Worm (Caenorhabditis elegans) whole organism, L2 larva: ENCODE data around the gene dnj-25.

Experiments
- C34F6.9 ChIP-seq: fragments of 150-350 bp; optimal IDR thresholded peaks from 2 replicates; lab custom pipeline; 2014; ENCODE audit warnings: missing biosample characterization, missing genetic modification characterization
- F13H6.1 ChIP-seq: sonication (generic microtip); optimal IDR thresholded peaks from 2 replicates; lab custom pipeline; 2016; ENCODE audit warnings: missing genetic modification characterization, missing compliant biosample characterization
- Y55F3AM.14 ChIP-seq: fragments of 200-800 bp; sonication (Bioruptor generic); optimal IDR thresholded peaks from 2 replicates; lab custom pipeline; 2018; ENCODE audit warnings: mild to moderate bottlenecking, missing genetic modification characterization, missing compliant biosample characterization
- ZK546.5 ChIP-seq: sonication (generic microtip); optimal IDR thresholded peaks from 2 replicates; lab custom pipeline; 2017; ENCODE audit warnings: missing biosample characterization, missing genetic modification characterization
- alr-1 ChIP-seq: fragments of 150-350 bp; optimal IDR thresholded peaks from 2 replicates; lab custom pipeline; 2014; ENCODE audit warnings: missing biosample characterization, missing genetic modification characterization
- aly-2 ChIP-seq: fragments of 150-350 bp; optimal IDR thresholded peaks from 2 replicates; lab custom pipeline; 2014; ENCODE audit warnings: missing biosample characterization, missing genetic modification characterization
- ama-1 ChIP-seq: fragments of 150-350 bp; optimal IDR thresholded peaks from 2 replicates; lab custom pipeline; 2018; ENCODE audit warnings: inconsistent platforms
- blmp-1 ChIP-seq: sonication (generic microtip); optimal IDR thresholded peaks from 2 replicates; lab custom pipeline; 2017; ENCODE audit warnings: missing genetic modification characterization, mild to moderate bottlenecking, missing compliant biosample characterization, antibody characterized with exemption, moderate library complexity; ENCODE audit not compliant: insufficient read depth
- ceh-16 ChIP-seq: fragments of 150-350 bp; optimal IDR thresholded peaks from 2 replicates; lab custom pipeline; 2014; ENCODE audit warnings: missing biosample characterization, missing genetic modification characterization
- ceh-82 ChIP-seq: fragments of 150-350 bp; optimal IDR thresholded peaks from 2 replicates; lab custom pipeline; 2014; ENCODE audit warnings: missing biosample characterization, missing genetic modification characterization
- crh-2 ChIP-seq: sonication (generic microtip); optimal IDR thresholded peaks from 2 replicates; lab custom pipeline; 2017; ENCODE audit warnings: missing biosample characterization, missing genetic modification characterization
- dmd-4 ChIP-seq: sonication (generic microtip); optimal IDR thresholded peaks from 2 replicates; lab custom pipeline; 2017; ENCODE audit warnings: missing biosample characterization, missing genetic modification characterization
- egl-27 ChIP-seq: sonication (generic microtip); optimal IDR thresholded peaks from 3 replicates; lab custom pipeline; 2017; ENCODE audit warnings: missing biosample characterization, missing genetic modification reagents, missing genetic modification characterization
- elt-1 ChIP-seq: fragments of 150-350 bp; optimal IDR thresholded peaks from 2 replicates; lab custom pipeline; 2014; ENCODE audit warnings: missing biosample characterization, missing genetic modification characterization
- elt-3 ChIP-seq: sonication (generic microtip); optimal IDR thresholded peaks from 2 replicates; lab custom pipeline; 2017; ENCODE audit warnings: missing biosample characterization, missing genetic modification characterization
- fos-1 ChIP-seq: fragments of 150-350 bp; optimal IDR thresholded peaks from 2 replicates; lab custom pipeline; 2014; ENCODE audit warnings: missing biosample characterization, missing genetic modification characterization
- gmeb-1 ChIP-seq: fragments of 150-350 bp; optimal IDR thresholded peaks from 2 replicates; lab custom pipeline; 2014; ENCODE audit warnings: missing biosample characterization, missing genetic modification characterization
- lin-11 ChIP-seq: fragments of 150-350 bp; sonication (generic microtip); optimal IDR thresholded peaks from 2 replicates; lab custom pipeline; 2014; ENCODE audit warnings: missing biosample characterization, missing genetic modification characterization, inconsistent platforms, mixed read lengths
- lin-13 ChIP-seq: fragments of 150-350 bp; optimal IDR thresholded peaks from 2 replicates; lab custom pipeline; 2014; ENCODE audit warnings: missing biosample characterization, missing genetic modification reagents, missing genetic modification characterization
- lin-39 ChIP-seq: fragments of 150-350 bp; optimal IDR thresholded peaks from 2 replicates; lab custom pipeline; 2014; ENCODE audit warnings: missing biosample characterization, missing genetic modification reagents, missing genetic modification characterization
- lsy-2 ChIP-seq, 2 experiments: fragments of 150-350 bp in 1 of 2; sonication (generic microtip) in 1 of 2; optimal IDR thresholded peaks; 2 replicates each; lab custom pipeline; 2014 to 2017; ENCODE audit warnings: missing biosample characterization in 2 of 2, missing genetic modification characterization in 2 of 2
- mab-5 ChIP-seq: fragments of 150-350 bp; optimal IDR thresholded peaks from 2 replicates; lab custom pipeline; 2014; ENCODE audit warnings: missing biosample characterization, missing genetic modification characterization
- mbf-1 ChIP-seq: sonication (generic microtip); optimal IDR thresholded peaks from 2 replicates; lab custom pipeline; 2017; ENCODE audit warnings: missing biosample characterization, missing genetic modification characterization
- mdl-1 ChIP-seq, 2 experiments: fragments of 150-350 bp in 1 of 2; sonication (generic microtip) in 1 of 2; optimal IDR thresholded peaks; 2 replicates each; lab custom pipeline; 2017; ENCODE audit warnings: missing biosample characterization in 2 of 2, missing genetic modification characterization in 2 of 2
- nhr-10 ChIP-seq: sonication (generic microtip); optimal IDR thresholded peaks from 2 replicates; lab custom pipeline; 2017; ENCODE audit warnings: missing biosample characterization, missing genetic modification characterization
- nhr-12 ChIP-seq: fragments of 150-350 bp; optimal IDR thresholded peaks from 2 replicates; lab custom pipeline; 2014; ENCODE audit warnings: missing biosample characterization, missing genetic modification characterization
- nhr-129 ChIP-seq: fragments of 150-350 bp; optimal IDR thresholded peaks from 2 replicates; lab custom pipeline; 2014; ENCODE audit warnings: missing biosample characterization, missing genetic modification characterization
- nhr-21 ChIP-seq: fragments of 150-350 bp; optimal IDR thresholded peaks from 2 replicates; lab custom pipeline; 2014; ENCODE audit warnings: missing biosample characterization, missing genetic modification characterization
- nhr-237 ChIP-seq: fragments of 150-350 bp; optimal IDR thresholded peaks from 2 replicates; lab custom pipeline; 2014; ENCODE audit warnings: missing biosample characterization, missing genetic modification characterization
- nhr-25 ChIP-seq: fragments of 150-350 bp; sonication (generic microtip); optimal IDR thresholded peaks from 3 replicates; lab custom pipeline; 2014; ENCODE audit warnings: missing biosample characterization, missing genetic modification characterization
- nhr-6 ChIP-seq: fragments of 150-350 bp; optimal IDR thresholded peaks from 2 replicates; lab custom pipeline; 2014; ENCODE audit warnings: missing biosample characterization, missing genetic modification characterization
- nhr-77 ChIP-seq: fragments of 150-350 bp; optimal IDR thresholded peaks from 2 replicates; lab custom pipeline; 2014; ENCODE audit warnings: missing biosample characterization, missing genetic modification characterization
- peb-1 ChIP-seq: fragments of 150-350 bp; optimal IDR thresholded peaks from 2 replicates; lab custom pipeline; 2014; ENCODE audit warnings: missing biosample characterization, missing genetic modification characterization
- sem-4 ChIP-seq: fragments of 150-350 bp; optimal IDR thresholded peaks from 2 replicates; lab custom pipeline; 2014; ENCODE audit warnings: missing biosample characterization, missing genetic modification reagents, missing genetic modification characterization
- skn-1 ChIP-seq: sonication (generic microtip); optimal IDR thresholded peaks from 2 replicates; lab custom pipeline; 2017; ENCODE audit warnings: missing biosample characterization, missing genetic modification characterization
- sma-9 ChIP-seq, 2 experiments: fragments of 150-350 bp in 1 of 2; sonication (generic microtip) in 1 of 2; optimal IDR thresholded peaks; 2 replicates each; lab custom pipeline; 2014 to 2016; ENCODE audit warnings: missing genetic modification characterization in 2 of 2, mild to moderate bottlenecking in 1 of 2, missing biosample characterization in 1 of 2, missing compliant biosample characterization in 1 of 2, missing genetic modification reagents in 1 of 2, moderate library complexity in 1 of 2
- snpc-4 ChIP-seq: fragments of 150-350 bp; optimal IDR thresholded peaks from 2 replicates; lab custom pipeline; 2014; ENCODE audit warnings: missing biosample characterization, missing genetic modification characterization
- unc-39 ChIP-seq: fragments of 150-350 bp; optimal IDR thresholded peaks from 2 replicates; lab custom pipeline; 2014; ENCODE audit warnings: missing biosample characterization, missing genetic modification characterization
- unc-55 ChIP-seq: fragments of 150-350 bp; sonication (generic microtip); optimal IDR thresholded peaks from 3 replicates; lab custom pipeline; 2014; ENCODE audit warnings: missing biosample characterization, missing genetic modification reagents, missing genetic modification characterization
- unc-62 ChIP-seq: fragments of 150-350 bp; optimal IDR thresholded peaks from 2 replicates; lab custom pipeline; 2014; ENCODE audit warnings: missing biosample characterization, missing genetic modification reagents, missing genetic modification characterization
- zag-1 ChIP-seq: fragments of 150-350 bp; optimal IDR thresholded peaks from 2 replicates; lab custom pipeline; 2014; ENCODE audit warnings: missing biosample characterization, missing genetic modification characterization
- ztf-1 ChIP-seq: fragments of 200-800 bp; sonication (Bioruptor generic); conservative IDR thresholded peaks from 2 replicates; pipeline ENCODE4 v1.3.6; 2022; ENCODE audit warnings: missing genetic modification characterization, missing compliant biosample characterization
- ztf-4 ChIP-seq: fragments of 150-350 bp; optimal IDR thresholded peaks from 2 replicates; lab custom pipeline; 2014; ENCODE audit warnings: missing biosample characterization, missing genetic modification characterization

dnj-25 gene

DNA sequence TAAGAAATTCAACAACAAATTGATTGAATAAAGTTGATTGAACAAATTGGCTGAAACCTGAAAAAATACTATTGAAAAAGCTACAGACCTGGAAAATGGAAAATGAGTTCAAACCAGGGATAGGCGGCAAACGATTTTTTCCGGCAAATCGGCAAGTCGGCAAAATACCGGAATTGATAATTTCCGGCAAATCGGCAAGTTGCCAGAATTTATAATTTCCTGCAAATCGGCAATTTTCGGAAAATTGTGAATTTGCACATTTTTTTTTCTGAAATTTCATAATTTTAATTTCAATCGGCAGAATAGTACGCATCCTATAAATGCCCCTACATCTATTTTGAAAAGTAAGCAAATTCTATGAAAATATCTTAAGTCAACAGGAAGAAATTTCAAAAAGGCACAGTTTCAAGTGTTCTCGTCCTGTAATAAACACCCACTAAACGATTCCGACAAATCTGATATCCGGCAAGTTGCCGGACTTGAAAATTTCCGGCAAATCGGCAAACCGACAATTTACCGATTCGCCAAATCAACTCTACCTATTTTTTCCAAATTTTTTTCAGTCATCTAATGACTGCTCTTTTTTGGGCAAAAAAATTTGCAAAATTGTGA is 27.2 kb downstream of the dnj-25 start:
- peak; percentile 12 for TF ChIP-seq ama-1
- TF ChIP-seq sem-4 (tag; lab: Kevin White, UChicago), result no peak
- no peak for TF ChIP-seq Y55F3AM.14 (GFP tag; lab: Kevin White, UChicago)
- no peak for TF ChIP-seq unc-62 (GFP tag; lab: Kevin White, UChicago)

DNA sequence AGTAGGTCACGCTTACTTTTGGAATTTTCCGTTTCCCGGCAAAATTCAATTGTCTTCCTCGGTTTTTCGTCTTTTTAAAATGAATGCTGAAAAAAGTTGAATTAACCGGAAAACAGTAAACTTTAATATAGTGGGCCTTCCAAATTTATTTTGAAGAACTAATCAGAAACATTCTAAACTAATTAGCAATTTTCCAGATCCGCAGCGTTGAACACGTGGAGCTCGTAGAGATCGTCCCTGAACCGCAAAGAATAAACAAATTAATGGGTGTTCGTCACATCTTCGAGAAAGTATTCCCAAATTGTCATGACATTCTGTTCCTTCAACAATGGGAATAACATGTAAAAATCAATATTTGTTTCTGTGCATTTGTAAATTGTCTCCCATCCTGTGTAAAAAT is 27.9 kb downstream of the dnj-25 start:
- TF ChIP-seq mdl-1 (tag; optimal IDR thresholded peaks at IDR 0.05; lab: Kevin White, UChicago) (no peak), sem-4 (tag; lab: Kevin White, UChicago) (peak; percentile 11)

DNA sequence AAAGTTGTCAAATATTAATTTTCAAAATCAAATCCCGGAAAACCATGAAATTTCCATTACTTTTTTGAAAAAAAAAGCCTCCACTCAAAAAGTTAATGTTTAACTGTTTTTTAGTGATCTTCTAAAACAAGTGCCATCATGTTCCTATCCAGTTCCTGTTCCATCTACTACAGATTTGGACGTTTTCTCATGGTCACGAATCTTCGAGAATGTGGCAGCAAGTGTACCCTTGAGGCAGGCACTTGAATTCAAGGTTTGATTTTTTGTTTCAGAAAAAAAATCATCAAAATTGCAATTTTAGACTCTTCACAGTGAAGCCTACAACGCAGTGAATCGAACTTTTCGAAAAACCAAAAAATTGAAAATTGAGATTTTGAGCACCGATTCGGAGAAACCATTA is 29.6 kb downstream of the dnj-25 start:
- TF ChIP-seq egl-27 (tag; lab: Kevin White, UChicago) (no peak), unc-39 (tag; lab: Kevin White, UChicago) (no peak), mbf-1 (tag; lab: Kevin White, UChicago) (no peak), ama-1 (no peak), snpc-4 (tag; lab: Kevin White, UChicago) (no peak), elt-1 (no peak), fos-1 (tag; lab: Kevin White, UChicago) (no peak), ZK546.5 (no peak), dmd-4 (no peak), sem-4 (tag; lab: Kevin White, UChicago) (no peak), zag-1 (tag; lab: Kevin White, UChicago) (no peak)

DNA sequence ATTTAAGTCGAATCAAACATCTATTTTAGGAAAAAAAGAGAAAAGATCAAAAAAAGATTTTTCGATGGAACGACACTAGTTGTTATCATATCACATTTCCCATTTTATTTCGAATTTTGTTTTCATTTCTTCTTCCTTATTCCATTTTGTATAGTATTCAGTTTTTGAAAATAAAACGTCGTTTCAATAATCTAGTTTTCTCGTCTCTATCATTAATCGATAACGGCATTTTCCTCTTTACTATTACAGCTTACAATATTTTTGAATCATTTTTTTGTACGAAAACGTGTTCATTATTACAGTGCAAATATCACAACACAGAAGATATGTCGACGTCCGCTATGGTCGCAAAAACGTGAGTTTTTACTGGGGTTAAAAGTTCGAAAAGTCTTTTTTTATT is 30.5 kb downstream of the dnj-25 start, which contains the start of gene Y44A6C.1:
TSS of gene Y44A6C.1 (plus strand) at position 301 of the 400 bp plus-strand sequence.
- peak; percentile 73 for TF ChIP-seq blmp-1 (tag; lab: Kevin White, UChicago)
- TF ChIP-seq unc-62 (GFP tag; lab: Kevin White, UChicago), result no peak

DNA sequence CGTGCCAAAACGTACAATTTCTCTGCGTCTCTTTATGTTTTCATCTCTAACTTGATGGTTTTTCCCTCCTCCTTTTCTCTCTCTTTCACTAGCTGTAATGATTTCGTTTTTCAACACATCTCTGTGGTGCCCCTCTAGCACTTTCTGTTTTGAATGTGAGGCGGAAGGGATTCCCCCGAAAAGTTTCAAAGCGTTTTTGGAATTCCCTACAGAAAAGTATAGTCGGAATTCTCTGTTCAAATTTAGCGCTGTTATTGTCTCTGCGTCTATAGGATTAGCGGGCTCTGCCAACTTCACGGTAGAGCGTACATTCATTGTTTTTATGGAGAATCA is 31.2 kb downstream of the dnj-25 start:
- TF ChIP-seq crh-2 (tag; lab: Kevin White, UChicago), result peak; percentile 68
- no peak for TF ChIP-seq lin-39 (tag; lab: Kevin White, UChicago)
- TF ChIP-seq unc-62 (GFP tag; lab: Kevin White, UChicago), result no peak
- no peak for TF ChIP-seq elt-1
- no peak for TF ChIP-seq nhr-21 (tag; lab: Kevin White, UChicago)
- TF ChIP-seq mbf-1 (tag; lab: Kevin White, UChicago), result no peak
- peak; percentile 59 for TF ChIP-seq unc-55 (GFP tag; lab: Kevin White, UChicago)
- peak; percentile 41 for TF ChIP-seq nhr-25 (tag; lab: Kevin White, UChicago)
- peak; percentile 29 for TF ChIP-seq F13H6.1 (tag; lab: Kevin White, UChicago)
- no peak for TF ChIP-seq lin-11 (tag; lab: Kevin White, UChicago)
- no peak for TF ChIP-seq ztf-1
- no peak for TF ChIP-seq alr-1
- TF ChIP-seq nhr-6, result no peak
- TF ChIP-seq zag-1 (tag; lab: Kevin White, UChicago), result no peak
- no peak for TF ChIP-seq nhr-12 (tag; lab: Kevin White, UChicago)
- TF ChIP-seq dmd-4, result no peak
- TF ChIP-seq peb-1 (tag; lab: Kevin White, UChicago), result no peak
- no peak for TF ChIP-seq ceh-16 (tag; lab: Kevin White, UChicago)
- no peak for TF ChIP-seq snpc-4 (tag; lab: Kevin White, UChicago)
- TF ChIP-seq ama-1, result peak; percentile 88
- no peak for TF ChIP-seq aly-2 (tag; lab: Kevin White, UChicago)
- no peak for TF ChIP-seq lin-13 (GFP tag; lab: Kevin White, UChicago)
- TF ChIP-seq nhr-77 (tag; lab: Kevin White, UChicago), result no peak
- TF ChIP-seq mdl-1 (tag; optimal IDR thresholded peaks at IDR 0.05; lab: Kevin White, UChicago), result peak in 1 of 2 experiments; percentile 77
- TF ChIP-seq nhr-10 (tag; lab: Kevin White, UChicago), result no peak
- TF ChIP-seq blmp-1 (tag; lab: Kevin White, UChicago), result peak; percentile 14
- TF ChIP-seq gmeb-1, result no peak
- no peak for TF ChIP-seq elt-3 (tag; lab: Kevin White, UChicago)
- peak in 1 of 2 experiments; percentile 71 for TF ChIP-seq lsy-2 (tag; optimal IDR thresholded peaks at IDR 0.05; lab: Kevin White, UChicago)
- no peak for TF ChIP-seq ceh-82
- TF ChIP-seq mab-5 (tag; lab: Kevin White, UChicago), result no peak
- peak; percentile 92 for TF ChIP-seq nhr-129
- no peak for TF ChIP-seq egl-27 (tag; lab: Kevin White, UChicago)
- TF ChIP-seq sma-9 (GFP tag; optimal IDR thresholded peaks at IDR 0.05; lab: Kevin White, UChicago), result peak; percentile 75
- TF ChIP-seq sma-9 (tag; optimal IDR thresholded peaks at IDR 0.05; lab: Kevin White, UChicago), result no peak
- TF ChIP-seq Y55F3AM.14 (GFP tag; lab: Kevin White, UChicago), result no peak
- TF ChIP-seq unc-39 (tag; lab: Kevin White, UChicago), result no peak
- peak; percentile 82 for TF ChIP-seq C34F6.9 (tag; lab: Kevin White, UChicago)
- TF ChIP-seq fos-1 (tag; lab: Kevin White, UChicago), result no peak
- peak; percentile 21 for TF ChIP-seq skn-1 (tag; lab: Kevin White, UChicago)
- TF ChIP-seq ztf-4 (tag; lab: Kevin White, UChicago), result peak; percentile 85
- no peak for TF ChIP-seq ZK546.5
- no peak for TF ChIP-seq nhr-237
